Worm (Caenorhabditis elegans) whole organism, midembryonic: ENCODE measurements around the gene C53A3.1.

ENCODE experiments used
- T22C8.4 ChIP-seq: fragments of 200-800 bp; sonication (Bioruptor generic); IDR thresholded peaks from 2 replicates; pipeline ENCODE4 v1.3.6; 2022; ENCODE audit warnings: missing genetic modification characterization, missing compliant biosample characterization
- cog-1 ChIP-seq: sonication (generic microtip); optimal IDR thresholded peaks from 2 replicates; lab custom pipeline; 2016; ENCODE audit warnings: missing genetic modification characterization, missing compliant biosample characterization
- flt-1 ChIP-seq: fragments of 200-800 bp; sonication (Bioruptor generic); IDR thresholded peaks from 2 replicates; pipeline ENCODE4 v1.3.6; 2022; ENCODE audit warnings: missing genetic modification characterization, missing compliant biosample characterization
- klf-2 ChIP-seq: fragments of 200-800 bp; sonication (Bioruptor generic); conservative IDR thresholded peaks from 2 replicates; pipeline ENCODE4 v1.3.6; 2022; ENCODE audit warnings: missing genetic modification reagents, missing genetic modification characterization, missing compliant biosample characterization
- med-1 ChIP-seq: sonication (generic microtip); optimal IDR thresholded peaks from 2 replicates; lab custom pipeline; 2017; ENCODE audit warnings: missing genetic modification characterization, mild to moderate bottlenecking, missing compliant biosample characterization, antibody characterized with exemption, missing genetic modification reagents; ENCODE audit not compliant: insufficient read depth
- ref-1 ChIP-seq: fragments of 200-800 bp; sonication (Bioruptor generic); conservative IDR thresholded peaks from 2 replicates; pipeline ENCODE4 v1.3.6; 2022; ENCODE audit warnings: missing genetic modification reagents, missing genetic modification characterization, missing compliant biosample characterization
- tab-1 ChIP-seq: fragments of 200-800 bp; sonication (Bioruptor generic); IDR thresholded peaks from 2 replicates; pipeline ENCODE4 v1.3.6; 2022; ENCODE audit warnings: missing genetic modification characterization, missing compliant biosample characterization
- ztf-23 ChIP-seq: fragments of 200-800 bp; sonication (Bioruptor generic); IDR thresholded peaks from 2 replicates; pipeline ENCODE4 v1.3.6; 2022; ENCODE audit warnings: missing genetic modification reagents, missing genetic modification characterization, missing compliant biosample characterization
- ztf-29 ChIP-seq: fragments of 200-800 bp; sonication (Bioruptor generic); IDR thresholded peaks from 2 replicates; pipeline ENCODE4 v1.3.6; 2022; ENCODE audit warnings: missing genetic modification reagents, missing genetic modification characterization, missing compliant biosample characterization

Gene C53A3.1

DNA sequence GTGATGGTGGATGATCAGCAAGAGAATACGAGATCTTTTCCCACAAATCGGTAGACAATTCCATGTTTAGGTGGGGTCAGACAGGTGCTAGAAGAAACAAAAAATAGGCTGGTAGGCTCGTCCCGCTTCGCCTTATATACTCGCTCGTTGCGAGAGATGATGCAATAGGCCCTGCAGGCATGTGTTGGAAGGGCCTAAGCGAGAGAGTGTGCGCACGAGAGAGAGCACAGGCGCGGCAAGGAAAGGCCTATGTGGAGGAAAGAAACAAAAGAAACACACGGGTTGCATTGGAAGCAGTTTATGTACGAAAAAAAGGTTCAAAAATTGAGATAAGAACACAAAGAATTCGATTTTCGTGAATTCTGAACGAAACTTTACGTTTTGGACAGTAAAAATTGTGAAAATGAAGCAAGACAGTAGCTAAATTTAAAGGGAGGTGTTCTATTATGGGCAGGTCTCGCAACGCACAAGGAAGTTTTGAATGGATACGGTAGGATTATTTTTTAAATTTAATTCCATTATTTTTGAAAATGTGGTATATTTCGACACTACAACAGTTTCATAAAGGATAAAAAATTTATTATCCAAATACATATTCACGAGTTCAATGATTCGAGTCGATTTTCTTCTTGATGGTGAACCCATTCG is 20.8 kb upstream of the C53A3.1 start, which contains the start of gene F44E7.5:
F44E7.5 (minus strand) TSS at position 210 of the 648 bp plus-strand sequence.
- TF ChIP-seq flt-1 (GFP tag; lab: Robert Waterston, UW) (no peak), klf-2 (GFP tag; lab: Robert Waterston, UW) (no peak)

DNA sequence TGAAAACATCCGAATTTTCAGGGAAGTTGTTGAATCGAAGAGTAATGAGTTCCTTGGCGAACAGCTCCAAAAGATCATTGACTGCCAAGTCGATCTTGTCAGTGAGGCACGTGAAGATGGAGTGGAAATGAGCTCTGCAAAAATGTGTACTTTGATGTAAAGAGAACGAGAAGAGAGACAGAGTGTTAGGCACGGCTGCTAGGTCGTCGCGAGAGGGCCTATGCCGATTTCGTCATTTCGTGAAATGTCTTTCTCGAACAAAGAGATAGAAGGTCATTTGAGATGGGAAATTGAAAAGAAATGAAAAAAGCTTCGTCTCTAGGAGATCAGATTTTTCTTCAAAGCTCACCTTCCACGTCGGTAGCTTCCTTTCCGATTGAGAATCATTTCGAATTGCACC is 20.0 kb upstream of the C53A3.1 start:
- TF ChIP-seq med-1 (no peak), ztf-23 (peak; percentile 34; the same call in 1 of the 2 replicates)

ce11 chrV:5778216-5778615 is 18.2 kb upstream of the C53A3.1 start:
- TF ChIP-seq ztf-23 (peak; percentile 74), T22C8.4 (peak; percentile 35; the same call in 1 of the 2 replicates), klf-2 (GFP tag; lab: Robert Waterston, UW) (peak; percentile 64), tab-1 (GFP tag; lab: Robert Waterston, UW) (peak; percentile 67; the same call in 1 of the 2 replicates), flt-1 (GFP tag; lab: Robert Waterston, UW) (peak; percentile 59; the same call in 1 of the 2 replicates)

DNA sequence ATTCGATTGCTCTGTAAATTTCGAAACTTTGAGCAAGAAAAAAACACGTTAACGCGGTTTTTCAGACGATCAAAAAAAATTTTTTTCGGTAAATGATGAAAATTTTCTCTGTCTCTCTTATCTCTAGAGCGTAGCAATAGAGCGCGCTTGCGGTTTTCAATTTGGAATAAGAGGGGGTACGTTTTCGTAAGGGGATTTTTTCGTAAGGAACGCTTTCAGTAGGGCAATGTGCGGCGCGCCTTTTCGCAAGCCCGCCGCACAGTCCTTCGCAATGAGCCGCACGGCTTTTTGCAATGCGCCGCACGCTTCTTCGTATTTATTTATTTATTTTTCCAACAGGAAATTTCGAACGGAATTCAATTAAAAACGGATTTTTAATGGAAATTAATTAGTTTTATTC is 16.9 kb upstream of the C53A3.1 start, which contains the start of gene F44E7.4:
F44E7.4 (minus strand) TSS at position 13 of the 400 bp plus-strand sequence.
- peak; percentile 93 for TF ChIP-seq ztf-23
- TF ChIP-seq tab-1 (GFP tag; lab: Robert Waterston, UW), result peak; percentile 88
- peak; percentile 67 for TF ChIP-seq ref-1 (GFP tag; lab: Robert Waterston, UW)
- peak; percentile 82 for TF ChIP-seq klf-2 (GFP tag; lab: Robert Waterston, UW)
- peak; percentile 73 for TF ChIP-seq ztf-29 (GFP tag; lab: Robert Waterston, UW)
- TF ChIP-seq flt-1 (GFP tag; lab: Robert Waterston, UW), result peak; percentile 92
- TF ChIP-seq T22C8.4, result peak; percentile 62

ce11 chrV:5774137-5774536 is 14.1 kb upstream of the C53A3.1 start:
- TF ChIP-seq ref-1 (GFP tag; lab: Robert Waterston, UW) (no peak), ztf-29 (GFP tag; lab: Robert Waterston, UW) (no peak), klf-2 (GFP tag; lab: Robert Waterston, UW) (no peak), tab-1 (GFP tag; lab: Robert Waterston, UW) (no peak), ztf-23 (no peak), flt-1 (GFP tag; lab: Robert Waterston, UW) (no peak), cog-1 (tag; lab: Kevin White, UChicago) (no peak), med-1 (no peak), T22C8.4 (no peak)

- no peak for TF ChIP-seq flt-1 (GFP tag; lab: Robert Waterston, UW)
- TF ChIP-seq klf-2 (GFP tag; lab: Robert Waterston, UW), result no peak
- TF ChIP-seq ztf-23, result no peak
- no peak for TF ChIP-seq cog-1 (tag; lab: Kevin White, UChicago)
- TF ChIP-seq tab-1 (GFP tag; lab: Robert Waterston, UW), result no peak
- no peak for TF ChIP-seq ztf-29 (GFP tag; lab: Robert Waterston, UW)
- no peak for TF ChIP-seq med-1
- no peak for TF ChIP-seq ref-1 (GFP tag; lab: Robert Waterston, UW)
- no peak for TF ChIP-seq T22C8.4
Measured at ce11 chrV:5772503-5772902, 12.5 kb upstream of the C53A3.1 start.

DNA sequence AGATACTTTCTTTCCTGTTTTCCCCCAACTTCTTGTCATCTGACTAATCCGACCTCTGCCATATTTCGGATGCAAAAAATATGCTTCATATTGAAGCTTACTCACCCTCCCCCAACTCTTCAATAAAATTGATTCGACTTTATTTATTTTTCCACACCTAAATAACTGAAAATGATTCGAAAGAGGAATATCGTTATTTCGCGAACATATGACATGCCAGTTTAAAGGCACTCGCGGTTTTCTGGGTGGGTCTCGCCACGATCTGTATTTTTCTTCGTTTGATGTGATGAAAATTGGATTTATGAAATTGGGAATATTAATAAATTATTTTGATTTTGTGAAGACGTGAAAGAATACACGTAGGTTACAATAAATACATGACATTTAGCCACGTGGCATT is 11.6 kb upstream of the C53A3.1 start, which contains the start of gene F44E7.3:
F44E7.3 (plus strand) TSS at position 319 of the 400 bp plus-strand sequence.
- no peak for TF ChIP-seq T22C8.4
- no peak for TF ChIP-seq ztf-23
- TF ChIP-seq cog-1 (tag; lab: Kevin White, UChicago), result no peak
- TF ChIP-seq klf-2 (GFP tag; lab: Robert Waterston, UW), result no peak
- TF ChIP-seq ref-1 (GFP tag; lab: Robert Waterston, UW), result no peak
- no peak for TF ChIP-seq tab-1 (GFP tag; lab: Robert Waterston, UW)
- TF ChIP-seq flt-1 (GFP tag; lab: Robert Waterston, UW), result no peak
- no peak for TF ChIP-seq ztf-29 (GFP tag; lab: Robert Waterston, UW)
- no peak for TF ChIP-seq med-1

ce11 chrV:5769999-5770398 is 10.0 kb upstream of the C53A3.1 start:
- no peak for TF ChIP-seq ztf-29 (GFP tag; lab: Robert Waterston, UW)
- TF ChIP-seq flt-1 (GFP tag; lab: Robert Waterston, UW), result no peak
- no peak for TF ChIP-seq cog-1 (tag; lab: Kevin White, UChicago)
- no peak for TF ChIP-seq T22C8.4
- no peak for TF ChIP-seq klf-2 (GFP tag; lab: Robert Waterston, UW)
- no peak for TF ChIP-seq ref-1 (GFP tag; lab: Robert Waterston, UW)
- TF ChIP-seq tab-1 (GFP tag; lab: Robert Waterston, UW), result no peak

ce11 chrV:5769500-5769899 is 9.5 kb upstream of the C53A3.1 start:
- TF ChIP-seq flt-1 (GFP tag; lab: Robert Waterston, UW) (no peak), T22C8.4 (no peak), cog-1 (tag; lab: Kevin White, UChicago) (no peak), klf-2 (GFP tag; lab: Robert Waterston, UW) (no peak), ztf-23 (no peak), ztf-29 (GFP tag; lab: Robert Waterston, UW) (no peak), tab-1 (GFP tag; lab: Robert Waterston, UW) (no peak), ref-1 (GFP tag; lab: Robert Waterston, UW) (no peak), med-1 (no peak)

DNA sequence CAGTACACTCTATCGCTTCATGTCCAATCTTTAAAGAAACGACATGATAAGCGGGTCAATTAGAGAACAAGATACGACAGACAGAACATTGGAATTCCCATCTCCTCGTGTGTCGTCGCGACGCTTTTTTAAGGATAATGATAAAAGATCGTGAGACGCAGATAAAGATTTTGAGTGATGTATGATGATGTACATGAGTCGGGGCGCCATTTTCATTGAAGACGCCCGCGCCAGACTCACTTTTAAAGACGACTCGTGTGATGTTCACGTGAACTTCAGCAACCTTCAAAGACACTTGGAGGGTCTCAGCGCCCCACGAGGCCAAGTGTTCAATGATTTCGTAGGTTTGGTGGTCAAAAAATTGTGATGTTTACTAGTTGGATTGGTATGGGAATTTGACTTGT is 8.3 kb upstream of the C53A3.1 start:
- TF ChIP-seq flt-1 (GFP tag; lab: Robert Waterston, UW), result no peak
- no peak for TF ChIP-seq med-1
- TF ChIP-seq ref-1 (GFP tag; lab: Robert Waterston, UW), result no peak
- TF ChIP-seq ztf-23, result no peak
- TF ChIP-seq cog-1 (tag; lab: Kevin White, UChicago), result no peak
- TF ChIP-seq ztf-29 (GFP tag; lab: Robert Waterston, UW), result no peak
- no peak for TF ChIP-seq T22C8.4
- TF ChIP-seq tab-1 (GFP tag; lab: Robert Waterston, UW), result no peak
- TF ChIP-seq klf-2 (GFP tag; lab: Robert Waterston, UW), result no peak
